Worm (Caenorhabditis elegans) whole organism, L2 larva: Measurements from ENCODE around the gene nfyb-1.
"Not testable (repeated sequence)": the region's sequence is repeated elsewhere in the genome, so short reads cannot be mapped to it uniquely, and the experiment has no call there.

ENCODE experiments used
- F13H6.1 ChIP-seq: sonication (generic microtip); optimal IDR thresholded peaks from 2 replicates; lab custom pipeline; 2016; ENCODE audit warnings: missing genetic modification characterization, missing compliant biosample characterization
- fos-1 ChIP-seq: fragments of 150-350 bp; optimal IDR thresholded peaks from 2 replicates; lab custom pipeline; 2014; ENCODE audit warnings: missing biosample characterization, missing genetic modification characterization
- lin-39 ChIP-seq: fragments of 150-350 bp; optimal IDR thresholded peaks from 2 replicates; lab custom pipeline; 2014; ENCODE audit warnings: missing biosample characterization, missing genetic modification reagents, missing genetic modification characterization
- mab-5 ChIP-seq: fragments of 150-350 bp; optimal IDR thresholded peaks from 2 replicates; lab custom pipeline; 2014; ENCODE audit warnings: missing biosample characterization, missing genetic modification characterization
- nhr-6 ChIP-seq: fragments of 150-350 bp; optimal IDR thresholded peaks from 2 replicates; lab custom pipeline; 2014; ENCODE audit warnings: missing biosample characterization, missing genetic modification characterization
- nhr-77 ChIP-seq: fragments of 150-350 bp; optimal IDR thresholded peaks from 2 replicates; lab custom pipeline; 2014; ENCODE audit warnings: missing biosample characterization, missing genetic modification characterization
- snpc-4 ChIP-seq: fragments of 150-350 bp; optimal IDR thresholded peaks from 2 replicates; lab custom pipeline; 2014; ENCODE audit warnings: missing biosample characterization, missing genetic modification characterization
- zag-1 ChIP-seq: fragments of 150-350 bp; optimal IDR thresholded peaks from 2 replicates; lab custom pipeline; 2014; ENCODE audit warnings: missing biosample characterization, missing genetic modification characterization
- ztf-1 ChIP-seq: fragments of 200-800 bp; sonication (Bioruptor generic); conservative IDR thresholded peaks from 2 replicates; pipeline ENCODE4 v1.3.6; 2022; ENCODE audit warnings: missing genetic modification characterization, missing compliant biosample characterization

DNA sequence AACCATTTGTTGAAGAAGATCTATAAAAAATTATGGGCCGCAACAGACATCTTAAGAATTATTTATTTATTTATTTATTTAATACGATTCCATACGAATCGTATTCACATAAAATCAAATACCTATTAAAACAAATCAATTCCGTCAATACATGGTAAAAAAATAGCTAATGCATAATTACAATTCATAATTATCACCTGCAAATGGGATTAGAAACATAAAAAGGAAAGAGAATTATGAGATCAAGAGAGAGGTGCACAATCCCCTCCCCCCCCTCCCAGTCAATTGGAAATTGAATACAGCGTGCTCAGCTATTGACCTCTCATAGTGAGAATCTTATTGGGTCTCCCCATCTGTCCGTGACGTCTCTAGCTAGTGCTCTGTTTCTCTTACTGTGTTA, 26.1 kb downstream of the nfyb-1 start, which contains the start of gene C24H12.1:
- not testable (repeated sequence) for TF ChIP-seq snpc-4 (tag; lab: Kevin White, UChicago); zag-1; lin-39; F13H6.1 (tag; lab: Kevin White, UChicago); nhr-6 (tag; lab: Kevin White, UChicago); nhr-77 (tag; lab: Kevin White, UChicago); ztf-1 (GFP tag; lab: Robert Waterston, UW); mab-5 (tag; lab: Kevin White, UChicago); fos-1
